Worm (Caenorhabditis elegans) whole organism, L1 larva: ENCODE measurements around the gene K10D11.5.

Experiments
- C04F5.9 ChIP-seq: sonication (generic microtip); optimal IDR thresholded peaks from 2 replicates; lab custom pipeline; 2016; ENCODE audit warnings: missing genetic modification characterization, missing compliant biosample characterization
- C34B4.2 ChIP-seq: sonication (generic microtip); optimal IDR thresholded peaks from 2 replicates; lab custom pipeline; 2017; ENCODE audit warnings: mild to moderate bottlenecking, missing genetic modification characterization, missing compliant biosample characterization
- lin-35 ChIP-seq, 2 experiments: fragments of 150-350 bp; optimal IDR thresholded peaks; 2 replicates each; lab custom pipeline; 2014; ENCODE audit warnings: missing biosample characterization in 2 of 2, missing genetic modification characterization in 2 of 2, missing genetic modification reagents in 2 of 2
- nhr-71 ChIP-seq: sonication (generic microtip); optimal IDR thresholded peaks from 2 replicates; lab custom pipeline; 2016; ENCODE audit warnings: mild to moderate bottlenecking, missing genetic modification characterization, moderate library complexity, missing compliant biosample characterization

- TF ChIP-seq C04F5.9 (tag; lab: Kevin White, UChicago), result no peak
- no peak for TF ChIP-seq C34B4.2
- TF ChIP-seq lin-35 (GFP tag; optimal IDR thresholded peaks at IDR 0.05; lab: Kevin White, UChicago), result no peak
- TF ChIP-seq nhr-71 (tag; lab: Kevin White, UChicago), result no peak
Observed at ce11 chrIV:13022892-13023291, 31.2 kb upstream of the K10D11.5 start.
